Worm (Caenorhabditis elegans) whole organism, L1 larva: ENCODE results near the gene sap-49.

Source experiments
- C04F5.9 ChIP-seq: sonication (generic microtip); optimal IDR thresholded peaks from 2 replicates; lab custom pipeline; 2016; ENCODE audit warnings: missing genetic modification characterization, missing compliant biosample characterization
- C16A3.4 ChIP-seq: fragments of 150-350 bp; optimal IDR thresholded peaks from 2 replicates; lab custom pipeline; 2014; ENCODE audit warnings: missing biosample characterization, missing genetic modification characterization
- aha-1 ChIP-seq: fragments of 150-350 bp; optimal IDR thresholded peaks from 2 replicates; lab custom pipeline; 2014; ENCODE audit warnings: missing biosample characterization, missing genetic modification characterization
- alr-1 ChIP-seq: fragments of 200-800 bp; sonication (Bioruptor generic); optimal IDR thresholded peaks from 2 replicates; lab custom pipeline; 2018; ENCODE audit warnings: borderline replicate concordance, mild to moderate bottlenecking, missing genetic modification characterization, missing compliant biosample characterization
- aly-2 ChIP-seq: fragments of 150-350 bp; optimal IDR thresholded peaks from 2 replicates; lab custom pipeline; 2014; ENCODE audit warnings: missing biosample characterization, missing genetic modification characterization
- ama-1 ChIP-seq: fragments of 150-350 bp; optimal IDR thresholded peaks from 2 replicates; lab custom pipeline; 2014
- blmp-1 ChIP-seq: fragments of 150-350 bp; optimal IDR thresholded peaks from 2 replicates; lab custom pipeline; 2014; ENCODE audit warnings: missing biosample characterization, missing genetic modification characterization
- ceh-63 ChIP-seq: fragments of 200-800 bp; sonication (Bioruptor generic); optimal IDR thresholded peaks from 2 replicates; lab custom pipeline; 2018; ENCODE audit warnings: mild to moderate bottlenecking, missing genetic modification characterization, missing compliant biosample characterization
- ceh-90 ChIP-seq: sonication (generic microtip); optimal IDR thresholded peaks from 2 replicates; lab custom pipeline; 2016; ENCODE audit warnings: missing genetic modification characterization, missing compliant biosample characterization
- dpl-1 ChIP-seq, 3 experiments: fragments of 150-350 bp in 2 of 3; sonication (generic microtip) in 1 of 3; optimal IDR thresholded peaks; 2 replicates each; lab custom pipeline; 2014 to 2017; ENCODE audit warnings: missing biosample characterization in 3 of 3, missing genetic modification characterization in 3 of 3, missing genetic modification reagents in 3 of 3
- efl-1 ChIP-seq, 4 experiments: fragments of 150-350 bp; optimal IDR thresholded peaks in 3 of 4; peaks in 1 of 4; 1 replicate in 1 of 4; 2 replicates in 3 of 4; lab custom pipeline; 2014; ENCODE audit warnings: missing biosample characterization in 2 of 4, missing genetic modification characterization in 2 of 4, missing genetic modification reagents in 2 of 4
- efl-3 ChIP-seq: fragments of 200-800 bp; sonication (Bioruptor generic); optimal IDR thresholded peaks from 2 replicates; lab custom pipeline; 2018; ENCODE audit warnings: mild to moderate bottlenecking, missing genetic modification characterization, missing compliant biosample characterization
- egl-27 ChIP-seq, 2 experiments: fragments of 150-350 bp in 1 of 2; sonication (generic microtip); optimal IDR thresholded peaks; 3 replicates each; lab custom pipeline; 2017 to 2018; ENCODE audit warnings: missing biosample characterization in 2 of 2, missing genetic modification characterization in 2 of 2, missing genetic modification reagents in 2 of 2
- elt-3 ChIP-seq, 6 experiments: fragments of 150-350 bp in 1 of 6; sonication (generic microtip); optimal IDR thresholded peaks; 2 replicates each; lab custom pipeline; 2017 to 2018; ENCODE audit warnings: missing biosample characterization in 6 of 6, missing genetic modification characterization in 6 of 6, inconsistent platforms in 1 of 6
- ets-5 ChIP-seq: fragments of 200-800 bp; sonication (Bioruptor generic); IDR thresholded peaks from 2 replicates; pipeline ENCODE4 v1.3.6; 2022; ENCODE audit warnings: missing genetic modification characterization, missing compliant biosample characterization
- fkh-10 ChIP-seq: sonication (generic microtip); optimal IDR thresholded peaks from 2 replicates; lab custom pipeline; 2017; ENCODE audit warnings: missing biosample characterization, missing genetic modification reagents, missing genetic modification characterization
- fkh-4 ChIP-seq: sonication (generic microtip); optimal IDR thresholded peaks from 2 replicates; lab custom pipeline; 2016; ENCODE audit warnings: missing compliant biosample characterization, missing genetic modification characterization, borderline replicate concordance
- fkh-8 ChIP-seq: sonication (generic microtip); optimal IDR thresholded peaks from 2 replicates; lab custom pipeline; 2016; ENCODE audit warnings: mild to moderate bottlenecking, missing genetic modification characterization, missing compliant biosample characterization
- fos-1 ChIP-seq: fragments of 150-350 bp; optimal IDR thresholded peaks from 2 replicates; lab custom pipeline; 2014; ENCODE audit warnings: missing biosample characterization, missing genetic modification characterization
- grh-1 ChIP-seq: fragments of 200-800 bp; sonication (Bioruptor generic); IDR thresholded peaks from 2 replicates; pipeline ENCODE4 v1.3.6; 2022; ENCODE audit warnings: missing genetic modification reagents, missing genetic modification characterization, missing compliant biosample characterization
- hlh-17 ChIP-seq: fragments of 200-800 bp; sonication (Bioruptor generic); optimal IDR thresholded peaks from 2 replicates; lab custom pipeline; 2018; ENCODE audit warnings: missing genetic modification characterization, mild to moderate bottlenecking, missing compliant biosample characterization, moderate library complexity, borderline replicate concordance
- hlh-4 ChIP-seq: sonication (generic microtip); optimal IDR thresholded peaks from 2 replicates; lab custom pipeline; 2016; ENCODE audit warnings: mild to moderate bottlenecking, missing genetic modification characterization, missing compliant biosample characterization
- lin-13 ChIP-seq: fragments of 150-350 bp; optimal IDR thresholded peaks from 2 replicates; lab custom pipeline; 2014; ENCODE audit warnings: missing biosample characterization, missing genetic modification reagents, missing genetic modification characterization
- lin-14 ChIP-seq: fragments of 200-800 bp; sonication (Bioruptor generic); optimal IDR thresholded peaks from 2 replicates; lab custom pipeline; 2018; ENCODE audit warnings: mild to moderate bottlenecking, missing genetic modification characterization, moderate library complexity, missing compliant biosample characterization
- lin-35 ChIP-seq, 2 experiments: fragments of 150-350 bp; optimal IDR thresholded peaks; 2 replicates each; lab custom pipeline; 2014; ENCODE audit warnings: missing biosample characterization in 2 of 2, missing genetic modification characterization in 2 of 2, missing genetic modification reagents in 2 of 2
- lir-3 ChIP-seq: sonication (generic microtip); optimal IDR thresholded peaks from 2 replicates; lab custom pipeline; 2016; ENCODE audit warnings: mild to moderate bottlenecking, missing genetic modification characterization, moderate library complexity, missing compliant biosample characterization; ENCODE audit not compliant: poor library complexity
- lsy-2 ChIP-seq, 2 experiments: fragments of 150-350 bp; optimal IDR thresholded peaks; 2 replicates each; lab custom pipeline; 2014; ENCODE audit warnings: missing biosample characterization in 2 of 2, missing genetic modification characterization in 2 of 2
- mab-9 ChIP-seq: fragments of 200-800 bp; sonication (Bioruptor generic); IDR thresholded peaks from 2 replicates; pipeline ENCODE4 v1.3.6; 2022; ENCODE audit warnings: missing genetic modification reagents, missing genetic modification characterization, missing compliant biosample characterization
- mdl-1 ChIP-seq, 2 experiments: fragments of 150-350 bp; optimal IDR thresholded peaks; 2 replicates each; lab custom pipeline; 2014 to 2017; ENCODE audit warnings: missing biosample characterization in 2 of 2, missing genetic modification characterization in 2 of 2, inconsistent platforms in 1 of 2
- mef-2 ChIP-seq: fragments of 150-350 bp; optimal IDR thresholded peaks from 2 replicates; lab custom pipeline; 2014; ENCODE audit warnings: missing biosample characterization, missing genetic modification characterization
- mep-1 ChIP-seq: fragments of 150-350 bp; optimal IDR thresholded peaks from 2 replicates; lab custom pipeline; 2014; ENCODE audit warnings: missing biosample characterization, missing genetic modification characterization
- nhr-11 ChIP-seq: fragments of 150-350 bp; optimal IDR thresholded peaks from 2 replicates; lab custom pipeline; 2014; ENCODE audit warnings: missing biosample characterization, missing genetic modification characterization
- nhr-20 ChIP-seq: sonication (generic microtip); optimal IDR thresholded peaks from 2 replicates; lab custom pipeline; 2016; ENCODE audit warnings: mild to moderate bottlenecking, missing genetic modification characterization, missing compliant biosample characterization
- nhr-237 ChIP-seq: fragments of 150-350 bp; optimal IDR thresholded peaks from 2 replicates; lab custom pipeline; 2014; ENCODE audit warnings: missing biosample characterization, missing genetic modification characterization
- nhr-28 ChIP-seq: fragments of 150-350 bp; optimal IDR thresholded peaks from 2 replicates; lab custom pipeline; 2014; ENCODE audit warnings: missing biosample characterization, missing genetic modification characterization
- nhr-76 ChIP-seq: sonication (generic microtip); optimal IDR thresholded peaks from 2 replicates; lab custom pipeline; 2017; ENCODE audit warnings: missing biosample characterization, missing genetic modification characterization
- nhr-77 ChIP-seq: fragments of 150-350 bp; optimal IDR thresholded peaks from 2 replicates; lab custom pipeline; 2014; ENCODE audit warnings: missing biosample characterization, missing genetic modification characterization
- nhr-84 ChIP-seq: sonication (generic microtip); optimal IDR thresholded peaks from 2 replicates; lab custom pipeline; 2017; ENCODE audit warnings: missing biosample characterization, missing genetic modification characterization
- pqm-1 ChIP-seq: sonication (generic microtip); optimal IDR thresholded peaks from 3 replicates; lab custom pipeline; 2017; ENCODE audit warnings: missing biosample characterization, missing genetic modification characterization
- rnt-1 ChIP-seq: sonication (generic microtip); optimal IDR thresholded peaks from 2 replicates; lab custom pipeline; 2016; ENCODE audit warnings: mild to moderate bottlenecking, missing genetic modification characterization, moderate library complexity, missing compliant biosample characterization
- snpc-4 ChIP-seq: fragments of 150-350 bp; optimal IDR thresholded peaks from 2 replicates; lab custom pipeline; 2014; ENCODE audit warnings: missing biosample characterization, missing genetic modification characterization
- sox-4 ChIP-seq: sonication (generic microtip); optimal IDR thresholded peaks from 2 replicates; lab custom pipeline; 2016; ENCODE audit warnings: missing genetic modification characterization, missing compliant biosample characterization
- swsn-7 ChIP-seq: sonication (generic microtip); optimal IDR thresholded peaks from 2 replicates; lab custom pipeline; 2016; ENCODE audit warnings: missing genetic modification characterization, missing compliant biosample characterization
- unc-98 ChIP-seq: fragments of 200-800 bp; sonication (Bioruptor generic); IDR thresholded peaks from 2 replicates; pipeline ENCODE4 v1.3.6; 2022; ENCODE audit warnings: missing genetic modification characterization, missing compliant biosample characterization
- xbp-1 ChIP-seq: sonication (generic microtip); optimal IDR thresholded peaks from 2 replicates; lab custom pipeline; 2016; ENCODE audit warnings: missing genetic modification characterization, missing compliant biosample characterization
- zag-1 ChIP-seq: fragments of 150-350 bp; optimal IDR thresholded peaks from 2 replicates; lab custom pipeline; 2014; ENCODE audit warnings: missing biosample characterization, missing genetic modification characterization

Gene sap-49

DNA sequence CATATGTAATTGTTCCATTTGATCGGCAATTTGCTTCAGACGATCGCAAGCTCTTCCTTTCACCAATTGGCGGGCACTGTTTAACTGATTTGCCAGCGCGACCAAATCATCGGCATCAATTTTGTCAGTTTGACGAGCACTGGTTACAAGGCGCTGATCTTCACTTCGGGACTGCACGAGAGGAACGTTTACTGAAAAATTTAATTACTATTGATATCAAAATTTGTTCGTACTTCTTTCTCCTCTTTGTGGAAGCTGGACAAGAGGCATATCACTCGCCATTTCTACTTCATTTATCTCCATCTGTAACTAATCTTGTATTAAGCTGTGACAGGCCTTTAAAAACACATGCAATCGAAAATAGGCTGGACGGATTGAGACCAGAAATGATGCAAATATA is 2.3 kb upstream of the sap-49 start, which contains the start of gene C08B11.9:
Gene C08B11.9 (minus strand): TSS at position 307 of the 400 bp plus-strand sequence.
- TF ChIP-seq alr-1 (tag; lab: Kevin White, UChicago) (no peak), fos-1 (no peak), unc-98 (GFP tag; lab: Robert Waterston, UW) (no peak), fkh-8 (no peak), xbp-1 (no peak), ets-5 (no peak), nhr-11 (tag; lab: Kevin White, UChicago) (no peak), C16A3.4 (tag; lab: Kevin White, UChicago) (no peak), elt-3 (tag; optimal IDR thresholded peaks at IDR 0.05; lab: Kevin White, UChicago) (no peak), swsn-7 (tag; lab: Kevin White, UChicago) (no peak), sox-4 (tag; lab: Kevin White, UChicago) (no peak), aly-2 (tag; lab: Kevin White, UChicago) (no peak)

DNA sequence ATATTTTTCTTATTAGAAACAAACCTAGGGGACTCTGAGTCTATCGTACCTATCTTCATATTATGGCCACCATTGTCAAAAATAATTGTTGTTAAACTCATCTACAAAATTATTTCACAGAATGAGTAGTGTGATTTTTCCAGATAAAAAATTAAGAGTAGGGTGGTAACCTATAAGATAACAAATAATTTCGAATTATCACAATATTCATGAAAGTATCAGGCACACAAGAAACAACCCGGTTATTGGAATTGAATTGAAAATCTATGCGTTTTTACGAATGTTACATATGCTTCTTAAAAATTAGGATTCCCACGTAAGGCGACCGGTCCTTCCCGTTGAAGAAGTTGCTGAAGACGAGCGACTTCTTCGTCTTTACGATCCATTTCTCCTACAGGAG is 1.7 kb upstream of the sap-49 start, which contains the start of gene arp-6:
Gene arp-6 (minus strand): TSS at position 101 of the 400 bp plus-strand sequence.
- TF ChIP-seq efl-1 (optimal IDR thresholded peaks at IDR 0.05; lab: Kevin White, UChicago) (no peak), efl-1 (GFP tag; optimal IDR thresholded peaks at IDR 0.05 in 1 of 2; lab: Kevin White, UChicago) (no peak), nhr-28 (tag; lab: Kevin White, UChicago) (no peak), ama-1 (no peak), mab-9 (GFP tag; lab: Robert Waterston, UW) (no peak), ceh-90 (no peak), xbp-1 (no peak), zag-1 (tag; lab: Kevin White, UChicago) (no peak), lin-35 (GFP tag; optimal IDR thresholded peaks at IDR 0.05; lab: Kevin White, UChicago) (no peak), nhr-84 (tag; lab: Kevin White, UChicago) (no peak), dpl-1 (GFP tag; optimal IDR thresholded peaks at IDR 0.05; lab: Kevin White, UChicago) (no peak), mdl-1 (tag; optimal IDR thresholded peaks at IDR 0.05; lab: Kevin White, UChicago) (no peak), pqm-1 (tag; lab: Kevin White, UChicago) (no peak), lin-14 (GFP tag; lab: Kevin White, UChicago) (no peak), fkh-10 (GFP tag; lab: Kevin White, UChicago) (no peak), nhr-237 (no peak), C04F5.9 (tag; lab: Kevin White, UChicago) (no peak), grh-1 (no peak), nhr-76 (tag; lab: Kevin White, UChicago) (no peak), mep-1 (tag; lab: Kevin White, UChicago) (no peak)

DNA sequence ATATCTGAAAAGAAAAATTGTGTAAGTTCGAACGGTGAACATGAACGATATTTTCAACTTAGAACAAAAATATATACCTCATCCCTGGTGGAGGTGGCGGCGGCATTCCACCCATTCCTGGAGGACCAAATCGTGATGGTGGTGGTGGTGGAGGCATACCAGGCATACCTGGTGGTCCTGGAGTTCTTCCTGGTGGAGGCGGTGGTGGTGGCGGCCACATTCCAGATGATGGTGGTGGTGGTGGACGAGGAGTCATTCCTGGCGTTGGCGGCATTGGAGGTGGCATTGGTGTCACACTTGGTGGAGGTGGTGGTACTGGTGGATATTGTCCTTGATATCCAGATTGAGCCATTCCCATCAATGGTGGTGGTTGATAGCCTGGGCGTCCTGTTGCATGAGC is 950 bp downstream of the sap-49 start:
- TF ChIP-seq egl-27 (tag; optimal IDR thresholded peaks at IDR 0.05; lab: Kevin White, UChicago) (no peak), elt-3 (tag; optimal IDR thresholded peaks at IDR 0.05; lab: Kevin White, UChicago) (no peak), efl-3 (no peak)

DNA sequence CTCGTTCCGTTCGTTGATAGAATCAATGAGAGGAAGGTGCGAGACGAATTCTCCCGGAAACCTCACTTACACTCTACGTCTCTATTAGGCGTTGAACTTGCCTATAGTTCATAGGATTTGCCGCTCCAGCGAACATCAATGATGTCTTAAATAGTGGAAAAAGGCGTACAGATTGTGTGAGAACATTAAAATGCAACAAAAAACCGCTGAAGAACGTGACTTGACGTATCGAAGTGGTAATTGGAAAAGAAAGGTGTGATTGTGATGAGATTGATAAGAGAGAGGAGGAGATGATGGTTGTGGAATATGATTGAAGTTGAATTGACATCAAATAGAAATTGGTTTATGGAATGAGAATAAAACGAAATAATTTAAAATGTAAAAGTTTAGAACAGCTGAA is 1.6 kb downstream of the sap-49 start:
- TF ChIP-seq lin-14 (GFP tag; lab: Kevin White, UChicago) = peak; percentile 51
- no peak for TF ChIP-seq lin-13
- no peak for TF ChIP-seq ceh-63
- TF ChIP-seq mef-2 (tag; lab: Kevin White, UChicago) = no peak
- no peak for TF ChIP-seq hlh-4 (tag; lab: Kevin White, UChicago)
- no peak for TF ChIP-seq nhr-20 (tag; lab: Kevin White, UChicago)
- TF ChIP-seq mep-1 (tag; lab: Kevin White, UChicago) = peak; percentile 6
- peak in 1 of 2 experiments; percentile 8 for TF ChIP-seq lsy-2 (tag; optimal IDR thresholded peaks at IDR 0.05; lab: Kevin White, UChicago)
- no peak for TF ChIP-seq alr-1 (tag; lab: Kevin White, UChicago)
- TF ChIP-seq hlh-17 (GFP tag; lab: Kevin White, UChicago) = no peak
- TF ChIP-seq rnt-1 (tag; lab: Kevin White, UChicago) = no peak
- no peak for TF ChIP-seq nhr-237
- TF ChIP-seq fkh-4 (tag; lab: Kevin White, UChicago) = no peak
- no peak for TF ChIP-seq aha-1 (tag; lab: Kevin White, UChicago)
- no peak for TF ChIP-seq pqm-1 (tag; lab: Kevin White, UChicago)
- no peak for TF ChIP-seq lir-3
- TF ChIP-seq lin-35 (GFP tag; optimal IDR thresholded peaks at IDR 0.05; lab: Kevin White, UChicago) = peak in 1 of 2 experiments; percentile 21
- no peak for TF ChIP-seq nhr-77 (tag; lab: Kevin White, UChicago)
- TF ChIP-seq efl-1 (optimal IDR thresholded peaks at IDR 0.05; lab: Kevin White, UChicago) = no peak
- peak in 1 of 2 experiments; percentile 16 for TF ChIP-seq efl-1 (GFP tag; optimal IDR thresholded peaks at IDR 0.05 in 1 of 2; lab: Kevin White, UChicago)
- TF ChIP-seq zag-1 (tag; lab: Kevin White, UChicago) = no peak
- TF ChIP-seq snpc-4 (tag; lab: Kevin White, UChicago) = no peak
- TF ChIP-seq nhr-84 (tag; lab: Kevin White, UChicago) = no peak
- no peak for TF ChIP-seq dpl-1 (GFP tag; optimal IDR thresholded peaks at IDR 0.05; lab: Kevin White, UChicago)
- TF ChIP-seq blmp-1 (tag; lab: Kevin White, UChicago) = peak; percentile 26
